Worm (Caenorhabditis elegans): ENCODE measurements around the gene C09G9.1.
A peak's percentile ranks its signal among the peaks of the same experiment; 100 is the strongest.

Gene C09G9.1

ce11 chrIV:8869624-8870023 is 4.3 kb upstream of the C09G9.1 start, which contains the start of gene npp-23 (continued):
- TF ChIP-seq hlh-30 (tag; optimal IDR thresholded peaks at IDR 0.05; ENCODE audit: insufficient read depth), result peak; percentile 46
- peak; percentile 96 for TF ChIP-seq T20F7.1 (GFP tag; optimal IDR thresholded peaks at IDR 0.05)
- no peak for TF ChIP-seq aha-1 (tag)

ce11 chrIV:8867562-8867961 is 2.3 kb upstream of the C09G9.1 start:
- no peak for TF ChIP-seq set-16 (GFP tag; IDR thresholded peaks at IDR 0.05)
- no peak for TF ChIP-seq unc-62 (GFP tag; optimal IDR thresholded peaks at IDR 0.05 in 1 of 2)
- no peak for TF ChIP-seq unc-62 (tag; optimal IDR thresholded peaks at IDR 0.05)
- no peak for TF ChIP-seq sdz-12 (GFP tag; optimal IDR thresholded peaks at IDR 0.05)
- no peak for TF ChIP-seq jun-1 (tag; optimal IDR thresholded peaks at IDR 0.05)
- no peak for TF ChIP-seq Y75B8A.6 (GFP tag; IDR thresholded peaks at IDR 0.05)
- peak; percentile 13 for TF ChIP-seq dpl-1 (GFP tag; optimal IDR thresholded peaks at IDR 0.05)
- TF ChIP-seq spr-1 (tag; optimal IDR thresholded peaks at IDR 0.05), result no peak
- no peak for TF ChIP-seq F49E8.2 (tag; optimal IDR thresholded peaks at IDR 0.05; ENCODE audit: borderline replicate concordance)
- TF ChIP-seq duxl-1 (tag; optimal IDR thresholded peaks at IDR 0.05; ENCODE audit: poor library complexity), result no peak
- TF ChIP-seq Y5F2A.4 (GFP tag; optimal IDR thresholded peaks at IDR 0.05), result no peak
- TF ChIP-seq hmg-1.1 (GFP tag; IDR thresholded peaks at IDR 0.05), result no peak
- TF ChIP-seq mep-1 (tag; optimal IDR thresholded peaks at IDR 0.05), result no peak
- TF ChIP-seq lsy-2 (tag; optimal IDR thresholded peaks at IDR 0.05), result no peak
- no peak for TF ChIP-seq unc-130 (GFP tag; optimal IDR thresholded peaks at IDR 0.05)
- no peak for TF ChIP-seq madf-5 (GFP tag; IDR thresholded peaks at IDR 0.05)
- peak; percentile 67 for TF ChIP-seq nhr-28 (tag; optimal IDR thresholded peaks at IDR 0.05)
- TF ChIP-seq nhr-25 (tag; optimal IDR thresholded peaks at IDR 0.05; ENCODE audit: borderline replicate concordance, insufficient read depth), result no peak
- no peak for TF ChIP-seq lin-38 (GFP tag; IDR thresholded peaks at IDR 0.05)
- TF ChIP-seq aha-1 (tag), result no peak
- no peak for TF ChIP-seq fos-1 (tag; optimal IDR thresholded peaks at IDR 0.05)
- no peak for TF ChIP-seq ztf-11 (tag; optimal IDR thresholded peaks at IDR 0.05)
- no peak for TF ChIP-seq unc-39 (tag; optimal IDR thresholded peaks at IDR 0.05)
- no peak for TF ChIP-seq madf-9 (GFP tag; conservative IDR thresholded peaks at IDR 0.05)
- TF ChIP-seq hlh-30 (tag; optimal IDR thresholded peaks at IDR 0.05; ENCODE audit: insufficient read depth), result peak; percentile 13
- no peak for TF ChIP-seq tra-1 (GFP tag; IDR thresholded peaks at IDR 0.05)
- no peak for TF ChIP-seq zfp-3 (GFP tag; conservative IDR thresholded peaks at IDR 0.05)
- no peak for TF ChIP-seq lim-7 (GFP tag; IDR thresholded peaks at IDR 0.05)
- no peak for TF ChIP-seq lin-39 (tag; optimal IDR thresholded peaks at IDR 0.05)
- no peak for TF ChIP-seq daf-12 (tag; optimal IDR thresholded peaks at IDR 0.05)
- TF ChIP-seq php-3 (GFP tag; IDR thresholded peaks at IDR 0.05), result no peak
- TF ChIP-seq dve-1 (tag; optimal IDR thresholded peaks at IDR 0.05; ENCODE audit: insufficient read depth), result peak; percentile 45
- TF ChIP-seq daf-16 (GFP tag; optimal IDR thresholded peaks at IDR 0.05), result no peak
- peak; percentile 26 for TF ChIP-seq daf-16 (tag; optimal IDR thresholded peaks at IDR 0.05)
- no peak for TF ChIP-seq lin-15B (tag; optimal IDR thresholded peaks at IDR 0.05)
- TF ChIP-seq lir-3 (tag; optimal IDR thresholded peaks at IDR 0.05), result no peak
- TF ChIP-seq hlh-11 (tag; optimal IDR thresholded peaks at IDR 0.05), result peak; percentile 46
- TF ChIP-seq snpc-4 (tag; optimal IDR thresholded peaks at IDR 0.05), result no peak
- no peak for TF ChIP-seq nhr-11 (tag; optimal IDR thresholded peaks at IDR 0.05)
- TF ChIP-seq T26A8.4 (GFP tag; IDR thresholded peaks at IDR 0.05), result no peak
- TF ChIP-seq lin-1 (GFP tag; IDR thresholded peaks at IDR 0.05), result no peak
- no peak for TF ChIP-seq F44E2.7 (GFP tag; IDR thresholded peaks at IDR 0.05)
- no peak for TF ChIP-seq ceh-44 (GFP tag; IDR thresholded peaks at IDR 0.05)
- no peak for TF ChIP-seq R02D3.7 (tag; optimal IDR thresholded peaks at IDR 0.05)
- TF ChIP-seq T20F7.1 (GFP tag; optimal IDR thresholded peaks at IDR 0.05), result no peak
- TF ChIP-seq mes-2 (tag; optimal IDR thresholded peaks at IDR 0.05; ENCODE audit: poor library complexity, severe bottlenecking), result no peak
- TF ChIP-seq ceh-20 (GFP tag; IDR thresholded peaks at IDR 0.05), result no peak
- peak; percentile 23 for TF ChIP-seq nhr-77 (tag; optimal IDR thresholded peaks at IDR 0.05)
- no peak for TF ChIP-seq fkh-10 (GFP tag; optimal IDR thresholded peaks at IDR 0.05)
- TF ChIP-seq nhr-48 (tag; optimal IDR thresholded peaks at IDR 0.05), result no peak

Data from whole organism, L4 larva.